Worm (Caenorhabditis elegans) whole organism, early embryonic: ENCODE data around the gene taf-13.

Experiments used
- B0310.2 ChIP-seq: sonication (generic microtip); optimal IDR thresholded peaks from 2 replicates; lab custom pipeline; 2016; ENCODE audit warnings: mild to moderate bottlenecking, missing genetic modification characterization, missing compliant biosample characterization
- F13C5.2 ChIP-seq: sonication (generic microtip); optimal IDR thresholded peaks from 2 replicates; lab custom pipeline; 2017; ENCODE audit warnings: mild to moderate bottlenecking, missing genetic modification characterization, inconsistent platforms, missing compliant biosample characterization
- aly-1 ChIP-seq: sonication (generic microtip); optimal IDR thresholded peaks from 2 replicates; lab custom pipeline; 2016; ENCODE audit warnings: missing genetic modification characterization, missing compliant biosample characterization
- ama-1 ChIP-seq: fragments of 150-350 bp; optimal IDR thresholded peaks from 2 replicates; lab custom pipeline; 2014
- ceh-13 ChIP-seq: fragments of 200-800 bp; sonication (Bioruptor generic); optimal IDR thresholded peaks from 2 replicates; lab custom pipeline; 2018; ENCODE audit warnings: mild to moderate bottlenecking, missing genetic modification characterization, missing compliant biosample characterization
- ceh-36 ChIP-seq: sonication (generic microtip); optimal IDR thresholded peaks from 2 replicates; lab custom pipeline; 2016; ENCODE audit warnings: missing genetic modification characterization, inconsistent platforms, missing compliant biosample characterization
- ets-7 ChIP-seq: sonication (generic microtip); optimal IDR thresholded peaks from 2 replicates; lab custom pipeline; 2016; ENCODE audit warnings: missing genotype, missing genetic modification characterization, missing compliant biosample characterization
- flt-1 ChIP-seq: fragments of 200-800 bp; sonication (Bioruptor generic); IDR thresholded peaks from 2 replicates; pipeline ENCODE4 v1.3.6; 2022; ENCODE audit warnings: missing genetic modification characterization, missing compliant biosample characterization
- hmbx-1 ChIP-seq: sonication (generic microtip); optimal IDR thresholded peaks from 2 replicates; lab custom pipeline; 2016; ENCODE audit warnings: mild to moderate bottlenecking, missing genetic modification characterization, missing compliant biosample characterization
- hmg-4 ChIP-seq: fragments of 200-800 bp; sonication (Bioruptor generic); optimal IDR thresholded peaks from 2 replicates; lab custom pipeline; 2018; ENCODE audit warnings: mild to moderate bottlenecking, missing genetic modification characterization, missing compliant biosample characterization
- hnd-1 ChIP-seq: sonication (generic microtip); optimal IDR thresholded peaks from 2 replicates; lab custom pipeline; 2016; ENCODE audit warnings: missing genetic modification characterization, missing compliant biosample characterization
- pes-1 ChIP-seq: fragments of 200-800 bp; sonication (Bioruptor generic); IDR thresholded peaks from 2 replicates; pipeline ENCODE4 v1.3.6; 2022; ENCODE audit warnings: missing genetic modification reagents, missing genetic modification characterization, missing compliant biosample characterization
- scrt-1 ChIP-seq: fragments of 200-800 bp; sonication (Bioruptor generic); IDR thresholded peaks from 2 replicates; pipeline ENCODE4 v1.3.6; 2022; ENCODE audit warnings: missing genetic modification characterization, missing compliant biosample characterization
- sea-1 ChIP-seq: fragments of 200-800 bp; sonication (Bioruptor generic); conservative IDR thresholded peaks from 2 replicates; pipeline ENCODE4 v1.3.6; 2022; ENCODE audit warnings: missing genetic modification characterization, missing compliant biosample characterization
- tbx-11 ChIP-seq: fragments of 200-800 bp; sonication (Bioruptor generic); IDR thresholded peaks from 2 replicates; pipeline ENCODE4 v1.3.6; 2022; ENCODE audit warnings: missing genetic modification characterization, missing compliant biosample characterization
- tbx-37 ChIP-seq: fragments of 200-800 bp; sonication (Bioruptor generic); conservative IDR thresholded peaks from 2 replicates; pipeline ENCODE4 v1.3.6; 2022; ENCODE audit warnings: missing genetic modification reagents, missing genetic modification characterization, missing compliant biosample characterization
- tra-4 ChIP-seq: sonication (generic microtip); optimal IDR thresholded peaks from 2 replicates; lab custom pipeline; 2017; ENCODE audit warnings: missing genetic modification characterization, missing compliant biosample characterization

Gene taf-13

ce11 chrII:10639110-10639509 lies 33.7 kb upstream of the taf-13 start, which contains the start of gene M28.9:
TSS of gene M28.9 (plus strand) at chrII:10639410.
- TF ChIP-seq F13C5.2 (tag; lab: Kevin White, UChicago) = no peak
- no peak for TF ChIP-seq tra-4 (tag; lab: Kevin White, UChicago)
- no peak for TF ChIP-seq scrt-1 (GFP tag; lab: Robert Waterston, UW)
- TF ChIP-seq aly-1 (tag; lab: Kevin White, UChicago) = no peak
- no peak for TF ChIP-seq hnd-1 (tag; lab: Kevin White, UChicago)
- no peak for TF ChIP-seq ama-1 (lab: Kevin White, UChicago)
- TF ChIP-seq hmbx-1 (tag; lab: Kevin White, UChicago) = no peak
- no peak for TF ChIP-seq tbx-11 (GFP tag; lab: Robert Waterston, UW)
- no peak for TF ChIP-seq flt-1 (GFP tag; lab: Robert Waterston, UW)
- no peak for TF ChIP-seq B0310.2 (tag; lab: Kevin White, UChicago)
- TF ChIP-seq pes-1 (GFP tag; lab: Robert Waterston, UW) = no peak
- no peak for TF ChIP-seq ceh-13
- TF ChIP-seq hmg-4 (GFP tag; lab: Kevin White, UChicago) = no peak
- TF ChIP-seq sea-1 (GFP tag; lab: Robert Waterston, UW) = no peak
- no peak for TF ChIP-seq ceh-36 (tag; lab: Kevin White, UChicago)
- TF ChIP-seq ets-7 (tag; lab: Kevin White, UChicago) = no peak
- no peak for TF ChIP-seq tbx-37 (GFP tag; lab: Robert Waterston, UW)

DNA sequence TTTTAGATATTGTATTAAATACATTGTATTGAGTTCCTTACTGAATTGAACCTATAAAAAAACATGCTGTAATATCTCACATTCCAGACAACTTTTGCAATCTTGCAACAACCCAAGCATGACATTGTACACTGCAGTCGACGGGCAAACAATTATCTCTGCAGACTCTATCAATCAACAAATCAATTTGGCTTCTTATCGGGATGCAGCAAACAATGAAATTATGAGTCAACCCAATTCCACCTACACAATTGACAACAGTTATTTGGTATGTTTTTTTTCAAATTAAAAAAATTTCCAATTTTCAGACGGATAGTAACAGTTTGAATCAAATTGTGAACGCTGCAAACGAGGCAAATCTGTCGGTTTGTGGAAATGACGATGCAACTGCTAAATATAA lies 25.5 kb upstream of the taf-13 start:
- no peak for TF ChIP-seq tra-4 (tag; lab: Kevin White, UChicago)
- TF ChIP-seq aly-1 (tag; lab: Kevin White, UChicago) = no peak
- TF ChIP-seq ceh-13 = no peak
- no peak for TF ChIP-seq hnd-1 (tag; lab: Kevin White, UChicago)
- no peak for TF ChIP-seq scrt-1 (GFP tag; lab: Robert Waterston, UW)
- TF ChIP-seq ama-1 (lab: Kevin White, UChicago) = no peak
- no peak for TF ChIP-seq pes-1 (GFP tag; lab: Robert Waterston, UW)
- no peak for TF ChIP-seq tbx-11 (GFP tag; lab: Robert Waterston, UW)
- TF ChIP-seq ceh-36 (tag; lab: Kevin White, UChicago) = no peak
- no peak for TF ChIP-seq hmg-4 (GFP tag; lab: Kevin White, UChicago)
- no peak for TF ChIP-seq ets-7 (tag; lab: Kevin White, UChicago)
- TF ChIP-seq sea-1 (GFP tag; lab: Robert Waterston, UW) = no peak
- TF ChIP-seq flt-1 (GFP tag; lab: Robert Waterston, UW) = no peak
- TF ChIP-seq tbx-37 (GFP tag; lab: Robert Waterston, UW) = no peak
- no peak for TF ChIP-seq B0310.2 (tag; lab: Kevin White, UChicago)
- TF ChIP-seq hmbx-1 (tag; lab: Kevin White, UChicago) = no peak
- no peak for TF ChIP-seq F13C5.2 (tag; lab: Kevin White, UChicago)

- no peak for TF ChIP-seq tbx-37 (GFP tag; lab: Robert Waterston, UW)
- TF ChIP-seq hmg-4 (GFP tag; lab: Kevin White, UChicago) = no peak
- TF ChIP-seq aly-1 (tag; lab: Kevin White, UChicago) = no peak
- no peak for TF ChIP-seq flt-1 (GFP tag; lab: Robert Waterston, UW)
- TF ChIP-seq F13C5.2 (tag; lab: Kevin White, UChicago) = no peak
- TF ChIP-seq ceh-13 = no peak
- TF ChIP-seq hmbx-1 (tag; lab: Kevin White, UChicago) = no peak
- no peak for TF ChIP-seq hnd-1 (tag; lab: Kevin White, UChicago)
- TF ChIP-seq pes-1 (GFP tag; lab: Robert Waterston, UW) = no peak
- no peak for TF ChIP-seq ama-1 (lab: Kevin White, UChicago)
- TF ChIP-seq scrt-1 (GFP tag; lab: Robert Waterston, UW) = no peak
- TF ChIP-seq sea-1 (GFP tag; lab: Robert Waterston, UW) = no peak
- no peak for TF ChIP-seq ets-7 (tag; lab: Kevin White, UChicago)
- no peak for TF ChIP-seq tbx-11 (GFP tag; lab: Robert Waterston, UW)
- TF ChIP-seq ceh-36 (tag; lab: Kevin White, UChicago) = no peak
Measured at ce11 chrII:10627963-10628362, 22.6 kb upstream of the taf-13 start, which contains the start of gene M28.8. TSS of gene M28.8 (plus strand) at chrII:10628263.

DNA sequence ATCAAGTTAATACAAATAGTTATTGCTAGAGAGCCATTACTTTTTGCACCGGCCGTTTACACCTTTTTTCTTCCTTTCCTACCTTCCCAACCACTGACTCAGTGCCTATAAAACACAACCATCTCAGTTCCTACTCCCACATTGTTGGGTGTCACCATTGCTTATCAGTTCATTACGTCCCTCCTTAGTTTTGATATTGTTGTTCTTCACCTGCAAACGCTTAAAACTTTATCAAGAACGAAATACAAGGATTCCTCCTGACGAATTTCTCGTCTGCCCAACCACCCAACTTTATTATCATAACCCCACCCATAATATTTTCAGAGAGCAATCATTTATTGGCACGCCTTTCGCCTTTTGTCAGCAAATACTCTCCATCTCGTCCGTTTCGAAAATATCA lies 21.7 kb upstream of the taf-13 start:
- TF ChIP-seq pes-1 (GFP tag; lab: Robert Waterston, UW) = no peak
- TF ChIP-seq hmg-4 (GFP tag; lab: Kevin White, UChicago) = no peak
- TF ChIP-seq flt-1 (GFP tag; lab: Robert Waterston, UW) = no peak
- TF ChIP-seq ama-1 (lab: Kevin White, UChicago) = no peak
- TF ChIP-seq tbx-11 (GFP tag; lab: Robert Waterston, UW) = no peak
- no peak for TF ChIP-seq tra-4 (tag; lab: Kevin White, UChicago)
- TF ChIP-seq F13C5.2 (tag; lab: Kevin White, UChicago) = no peak
- TF ChIP-seq tbx-37 (GFP tag; lab: Robert Waterston, UW) = no peak
- no peak for TF ChIP-seq sea-1 (GFP tag; lab: Robert Waterston, UW)

ce11 chrII:10621965-10622364 lies 16.6 kb upstream of the taf-13 start, which contains the start of gene cutl-9:
TSS of gene cutl-9 (plus strand) at chrII:10622265.
- TF ChIP-seq tbx-37 (GFP tag; lab: Robert Waterston, UW) = no peak
- no peak for TF ChIP-seq ama-1 (lab: Kevin White, UChicago)
- TF ChIP-seq ceh-13 = no peak
- TF ChIP-seq sea-1 (GFP tag; lab: Robert Waterston, UW) = no peak
- no peak for TF ChIP-seq ets-7 (tag; lab: Kevin White, UChicago)
- no peak for TF ChIP-seq ceh-36 (tag; lab: Kevin White, UChicago)
- TF ChIP-seq B0310.2 (tag; lab: Kevin White, UChicago) = no peak
- no peak for TF ChIP-seq tra-4 (tag; lab: Kevin White, UChicago)
- TF ChIP-seq hmbx-1 (tag; lab: Kevin White, UChicago) = no peak
- no peak for TF ChIP-seq hnd-1 (tag; lab: Kevin White, UChicago)
- no peak for TF ChIP-seq scrt-1 (GFP tag; lab: Robert Waterston, UW)
- TF ChIP-seq aly-1 (tag; lab: Kevin White, UChicago) = no peak
- TF ChIP-seq flt-1 (GFP tag; lab: Robert Waterston, UW) = no peak
- TF ChIP-seq tbx-11 (GFP tag; lab: Robert Waterston, UW) = no peak
- TF ChIP-seq pes-1 (GFP tag; lab: Robert Waterston, UW) = no peak
- no peak for TF ChIP-seq F13C5.2 (tag; lab: Kevin White, UChicago)
- no peak for TF ChIP-seq hmg-4 (GFP tag; lab: Kevin White, UChicago)

- TF ChIP-seq pes-1 (GFP tag; lab: Robert Waterston, UW) (no peak), scrt-1 (GFP tag; lab: Robert Waterston, UW) (no peak), F13C5.2 (tag; lab: Kevin White, UChicago) (no peak), flt-1 (GFP tag; lab: Robert Waterston, UW) (no peak), ceh-13 (no peak), hmg-4 (GFP tag; lab: Kevin White, UChicago) (no peak), hnd-1 (tag; lab: Kevin White, UChicago) (no peak), tbx-37 (GFP tag; lab: Robert Waterston, UW) (no peak), ets-7 (tag; lab: Kevin White, UChicago) (no peak), ama-1 (lab: Kevin White, UChicago) (no peak), sea-1 (GFP tag; lab: Robert Waterston, UW) (no peak), tbx-11 (GFP tag; lab: Robert Waterston, UW) (no peak)
Measured at ce11 chrII:10618157-10618556, 12.7 kb upstream of the taf-13 start, which contains the start of gene C14A4.13. TSS of gene C14A4.13 (plus strand) at chrII:10618457.
